Fruit fly (Drosophila melanogaster) whole organism, embryonic: Measurements from ENCODE around the gene CG5021.

Experiments
- Awh ChIP-seq: fragments of 200-800 bp; sonication (Bioruptor generic); IDR thresholded peaks from 2 replicates; pipeline ENCODE4, ENCODE4 v1.3.6; 2022; ENCODE audit warnings: missing biosample characterization, missing genetic modification characterization
- Blimp-1 ChIP-seq: fragments of 200-800 bp; sonication (Bioruptor generic); optimal IDR thresholded peaks from 3 replicates; lab custom pipeline; 2018; ENCODE audit warnings: missing biosample characterization, missing genetic modification characterization, mild to moderate bottlenecking, moderate library complexity, missing genetic modification reagents
- CG10209 ChIP-seq: fragments of 200-800 bp; sonication (Bioruptor generic); optimal IDR thresholded peaks from 3 replicates; lab custom pipeline; 2017; ENCODE audit warnings: missing biosample characterization, mild to moderate bottlenecking, missing genetic modification characterization, missing genetic modification reagents
- CG11093 ChIP-seq: fragments of 200-800 bp; sonication (Bioruptor generic); IDR thresholded peaks from 3 replicates; pipeline ENCODE4 v1.3.6; 2022; ENCODE audit warnings: missing biosample characterization, missing genetic modification characterization
- CG12236 ChIP-seq: fragments of 200-800 bp; sonication (Bioruptor generic); optimal IDR thresholded peaks from 2 replicates; lab custom pipeline; 2016; ENCODE audit warnings: missing biosample characterization, missing genetic modification characterization
- CG14441 ChIP-seq: fragments of 200-800 bp; sonication (Bioruptor generic); IDR thresholded peaks from 2 replicates; pipeline ENCODE4 v1.3.6; 2022; ENCODE audit warnings: missing biosample characterization, missing genetic modification characterization
- CG1529 ChIP-seq: fragments of 200-800 bp; sonication (Bioruptor generic); optimal IDR thresholded peaks from 3 replicates; lab custom pipeline; 2018; ENCODE audit warnings: missing biosample characterization, missing genetic modification characterization
- CG1602 ChIP-seq: fragments of 200-800 bp; sonication (Bioruptor generic); optimal IDR thresholded peaks from 3 replicates; lab custom pipeline; 2016; ENCODE audit warnings: missing biosample characterization, missing genetic modification characterization
- CG16815 ChIP-seq: fragments of 200-800 bp; sonication (Bioruptor generic); optimal IDR thresholded peaks from 3 replicates; lab custom pipeline; 2017; ENCODE audit warnings: missing biosample characterization, mild to moderate bottlenecking, missing genetic modification characterization
- CG17361 ChIP-seq: fragments of 200-800 bp; sonication (Bioruptor generic); IDR thresholded peaks from 3 replicates; pipeline ENCODE4 v1.3.6; 2022; ENCODE audit warnings: missing biosample characterization, missing genetic modification characterization
- CG17385 ChIP-seq: fragments of 200-800 bp; sonication (Bioruptor generic); optimal IDR thresholded peaks from 3 replicates; lab custom pipeline; 2018; ENCODE audit warnings: missing biosample characterization, mild to moderate bottlenecking, missing genetic modification characterization
- CG17912 ChIP-seq: fragments of 200-800 bp; sonication (Bioruptor generic); optimal IDR thresholded peaks from 2 replicates; lab custom pipeline; 2018; ENCODE audit warnings: missing biosample characterization, mild to moderate bottlenecking, missing genetic modification characterization
- CG2199 ChIP-seq: fragments of 200-800 bp; sonication (Bioruptor generic); IDR thresholded peaks from 3 replicates; pipeline ENCODE4 v1.3.6; 2022; ENCODE audit warnings: missing biosample characterization, missing genetic modification characterization
- CG2889 ChIP-seq: fragments of 200-800 bp; sonication (Bioruptor generic); IDR thresholded peaks from 3 replicates; pipeline ENCODE4 v1.3.6; 2022; ENCODE audit warnings: missing biosample characterization, missing genetic modification characterization
- CG3065 ChIP-seq: fragments of 200-800 bp; sonication (Bioruptor generic); optimal IDR thresholded peaks from 2 replicates; lab custom pipeline; 2016; ENCODE audit warnings: missing biosample characterization, missing genetic modification characterization
- CG31441 ChIP-seq: fragments of 200-800 bp; sonication (Bioruptor generic); IDR thresholded peaks from 2 replicates; pipeline ENCODE4 v1.3.6; 2022; ENCODE audit warnings: missing biosample characterization, missing genetic modification characterization
- CG3838 ChIP-seq: fragments of 200-800 bp; sonication (Bioruptor generic); optimal IDR thresholded peaks from 3 replicates; lab custom pipeline; 2016; ENCODE audit warnings: missing biosample characterization, missing genetic modification characterization
- CG3995 ChIP-seq: fragments of 200-800 bp; sonication (Bioruptor generic); optimal IDR thresholded peaks from 3 replicates; lab custom pipeline; 2016; ENCODE audit warnings: missing biosample characterization, missing genetic modification characterization
- CG4328 ChIP-seq: fragments of 200-800 bp; sonication (Bioruptor generic); optimal IDR thresholded peaks from 3 replicates; lab custom pipeline; 2017; ENCODE audit warnings: missing biosample characterization, missing genetic modification reagents, missing genetic modification characterization
- CG43689 ChIP-seq: fragments of 200-800 bp; sonication (Bioruptor generic); IDR thresholded peaks from 2 replicates; pipeline ENCODE4 v1.3.6; 2022; ENCODE audit warnings: missing biosample characterization, missing genetic modification characterization
- CG4617 ChIP-seq: fragments of 200-800 bp; sonication (Bioruptor generic); optimal IDR thresholded peaks from 3 replicates; lab custom pipeline; 2016; ENCODE audit warnings: missing biosample characterization, missing genetic modification characterization, borderline replicate concordance
- CG6791 ChIP-seq: fragments of 200-800 bp; sonication (Bioruptor generic); IDR thresholded peaks from 3 replicates; pipeline ENCODE4 v1.3.6; 2022; ENCODE audit warnings: missing biosample characterization, missing genetic modification characterization; ENCODE audit not compliant: partially characterized antibody
- CG7987 ChIP-seq: fragments of 200-800 bp; sonication (Bioruptor generic); optimal IDR thresholded peaks from 2 replicates; lab custom pipeline; 2018; ENCODE audit warnings: missing biosample characterization, mild to moderate bottlenecking, missing genetic modification characterization, moderate library complexity
- CG8281 ChIP-seq: fragments of 200-800 bp; sonication (Bioruptor generic); optimal IDR thresholded peaks from 2 replicates; lab custom pipeline; 2018; ENCODE audit warnings: missing biosample characterization, mild to moderate bottlenecking, missing genetic modification characterization, moderate library complexity
- CG8944 ChIP-seq: fragments of 200-800 bp; sonication (Bioruptor generic); optimal IDR thresholded peaks from 3 replicates; lab custom pipeline; 2016; ENCODE audit warnings: missing biosample characterization, missing genetic modification characterization
- D ChIP-seq, 2 experiments: fragments of 200-800 bp in 1 of 2; fragments of >200 bp in 1 of 2; sonication (Bioruptor generic) in 1 of 2; optimal IDR thresholded peaks; 2 replicates in 1 of 2; 3 replicates in 1 of 2; lab custom pipeline; 2017; ENCODE audit warnings: mild to moderate bottlenecking in 1 of 2, missing biosample characterization in 1 of 2, missing genetic modification characterization in 1 of 2, missing genetic modification reagents in 1 of 2
- Ets65A ChIP-seq: fragments of 200-800 bp; sonication (Bioruptor generic); peaks from one replicate; lab custom pipeline; 2016; ENCODE audit warnings: missing biosample characterization, missing genetic modification characterization
- Meics ChIP-seq: fragments of 200-800 bp; sonication (Bioruptor generic); optimal IDR thresholded peaks from 2 replicates; lab custom pipeline; 2017; ENCODE audit warnings: missing biosample characterization, mild to moderate bottlenecking, missing genetic modification characterization
- Sin3A ChIP-seq: fragments of >200 bp; optimal IDR thresholded peaks from 2 replicates; lab custom pipeline; 2018
- Vsx1 ChIP-seq: fragments of 200-800 bp; sonication (Bioruptor generic); optimal IDR thresholded peaks from 2 replicates; lab custom pipeline; 2017; ENCODE audit warnings: missing biosample characterization, mild to moderate bottlenecking, missing genetic modification characterization, missing genetic modification reagents
- al ChIP-seq: fragments of 200-800 bp; sonication (Bioruptor generic); IDR thresholded peaks from 2 replicates; pipeline ENCODE4 v1.3.6; 2022; ENCODE audit warnings: missing biosample characterization, missing genetic modification characterization
- bbx ChIP-seq: fragments of 200-800 bp; sonication (Bioruptor generic); IDR thresholded peaks from 2 replicates; pipeline ENCODE4 v1.3.6; 2022; ENCODE audit warnings: missing biosample characterization, missing genetic modification characterization; ENCODE audit not compliant: partially characterized antibody
- bowl ChIP-seq: fragments of 200-800 bp; sonication (Bioruptor generic); IDR thresholded peaks from 2 replicates; pipeline ENCODE4 v1.3.6; 2022; ENCODE audit warnings: missing biosample characterization, missing genetic modification characterization
- cad ChIP-seq: fragments of >200 bp; optimal IDR thresholded peaks from 2 replicates; lab custom pipeline; 2017; ENCODE audit warnings: missing biosample characterization, missing genetic modification characterization
- chif ChIP-seq, 2 experiments: fragments of 200-800 bp; sonication (Bioruptor generic); optimal IDR thresholded peaks; 3 replicates each; lab custom pipeline; 2016; ENCODE audit warnings: missing biosample characterization in 2 of 2, missing genetic modification characterization in 2 of 2
- corto ChIP-seq: fragments of 200-800 bp; sonication (Bioruptor generic); optimal IDR thresholded peaks from 2 replicates; lab custom pipeline; 2016; ENCODE audit warnings: missing biosample characterization, mild to moderate bottlenecking, missing genetic modification characterization, moderate library complexity
- croc ChIP-seq: fragments of 200-800 bp; sonication (Bioruptor generic); conservative IDR thresholded peaks from 3 replicates; pipeline ENCODE4 v1.3.6; 2022; ENCODE audit warnings: missing biosample characterization, missing genetic modification characterization
- crp ChIP-seq, 2 experiments: fragments of 200-800 bp; sonication (Bioruptor generic); optimal IDR thresholded peaks; 2 replicates in 1 of 2; 3 replicates in 1 of 2; lab custom pipeline; 2017; ENCODE audit warnings: missing biosample characterization in 2 of 2, missing genetic modification characterization in 2 of 2, mild to moderate bottlenecking in 1 of 2, moderate library complexity in 1 of 2
- dm ChIP-seq: fragments of 200-800 bp; sonication (Bioruptor generic); optimal IDR thresholded peaks from 3 replicates; lab custom pipeline; 2016; ENCODE audit warnings: missing biosample characterization, missing genetic modification characterization
- grn ChIP-seq: fragments of 200-800 bp; sonication (Bioruptor generic); optimal IDR thresholded peaks from 3 replicates; lab custom pipeline; 2017; ENCODE audit warnings: missing biosample characterization, missing genetic modification characterization
- jumu ChIP-seq: fragments of 200-800 bp; sonication (Bioruptor generic); optimal IDR thresholded peaks from 3 replicates; lab custom pipeline; 2016; ENCODE audit warnings: missing biosample characterization, missing genetic modification characterization
- ken ChIP-seq: fragments of 200-800 bp; sonication (Bioruptor generic); IDR thresholded peaks from 3 replicates; pipeline ENCODE4 v1.3.6; 2022; ENCODE audit warnings: missing biosample characterization, missing genetic modification characterization
- maf-S ChIP-seq: fragments of 200-800 bp; sonication (Bioruptor generic); optimal IDR thresholded peaks from 2 replicates; lab custom pipeline; 2016; ENCODE audit warnings: missing biosample characterization, missing genetic modification characterization
- pros ChIP-seq: fragments of 200-800 bp; sonication (Bioruptor generic); optimal IDR thresholded peaks from 3 replicates; lab custom pipeline; 2019; ENCODE audit warnings: missing biosample characterization, mild to moderate bottlenecking, missing genetic modification characterization, moderate library complexity
- run ChIP-seq: fragments of 200-800 bp; sonication (Bioruptor generic); optimal IDR thresholded peaks from 3 replicates; lab custom pipeline; 2018; ENCODE audit warnings: missing biosample characterization, mild to moderate bottlenecking, missing genetic modification characterization
- sens ChIP-seq: fragments of 200-800 bp; sonication (Bioruptor generic); peaks from one replicate; lab custom pipeline; 2016; ENCODE audit warnings: missing biosample characterization, missing genetic modification characterization
- sim ChIP-seq: fragments of 200-800 bp; sonication (Bioruptor generic); IDR thresholded peaks from 2 replicates; pipeline ENCODE4 v1.3.6; 2022; ENCODE audit warnings: missing biosample characterization, missing genetic modification characterization
- so ChIP-seq: fragments of 200-800 bp; sonication (Bioruptor generic); IDR thresholded peaks from 3 replicates; pipeline ENCODE4 v1.3.6; 2022; ENCODE audit warnings: missing biosample characterization, missing genetic modification characterization
- stwl ChIP-seq: fragments of 200-800 bp; sonication (Bioruptor generic); optimal IDR thresholded peaks from 3 replicates; lab custom pipeline; 2018; ENCODE audit warnings: missing biosample characterization, mild to moderate bottlenecking, missing genetic modification characterization, moderate library complexity
- wdn ChIP-seq: fragments of 200-800 bp; sonication (Bioruptor generic); IDR thresholded peaks from 2 replicates; pipeline ENCODE4 v1.3.6; 2022; ENCODE audit warnings: missing biosample characterization, missing genetic modification characterization
- zen ChIP-seq: fragments of 200-800 bp; sonication (Bioruptor generic); optimal IDR thresholded peaks from 3 replicates; lab custom pipeline; 2018; ENCODE audit warnings: missing biosample characterization, mild to moderate bottlenecking, missing genetic modification characterization, moderate library complexity

Gene CG5021

dm6 chr3L:8920710-8921109 is 45.9 kb upstream of the CG5021 start (continued):
- TF ChIP-seq CG12236 (GFP tag; lab: Kevin White, UChicago) (peak; percentile 20), CG2889 (GFP tag; lab: Robert Waterston, UW) (no peak; the same call in 2 of the 3 replicates), CG3065 (peak; percentile 41), croc (GFP tag; lab: Robert Waterston, UW) (peak; percentile 26; the same call in 2 of the 3 replicates), CG4617 (GFP tag; lab: Kevin White, UChicago) (peak; percentile 15), chif (GFP tag; optimal IDR thresholded peaks at IDR 0.05; lab: Kevin White, UChicago) (peak; percentile 10 to 57), Awh (GFP tag; lab: Robert Waterston, UW) (peak; percentile 78), Vsx1 (GFP tag; lab: Kevin White, UChicago) (no peak), jumu (GFP tag; lab: Kevin White, UChicago) (no peak), CG11093 (no peak; the same call in 2 of the 3 replicates), CG3995 (GFP tag; lab: Kevin White, UChicago) (peak; percentile 12), grn (GFP tag; lab: Kevin White, UChicago) (no peak), CG6791 (GFP tag; lab: Robert Waterston, UW) (no peak), corto (GFP tag; lab: Kevin White, UChicago) (no peak), CG4328 (peak; percentile 8), CG8281 (no peak), CG31441 (GFP tag; lab: Robert Waterston, UW) (peak; percentile 78), CG16815 (peak; percentile 9), pros (GFP tag; lab: Kevin White, UChicago) (no peak), CG10209 (GFP tag; lab: Kevin White, UChicago) (peak; percentile 60), so (GFP tag; lab: Robert Waterston, UW) (peak; percentile 75; the same call in 1 of the 3 replicates), al (GFP tag; lab: Robert Waterston, UW) (peak; percentile 64), Sin3A (lab: Kevin White, UChicago) (no peak), CG1529 (GFP tag; lab: Kevin White, UChicago) (peak; percentile 54), sens (GFP tag; lab: Kevin White, UChicago) (peak; percentile 93), CG43689 (GFP tag; lab: Robert Waterston, UW) (peak; percentile 49), zen (no peak), CG3838 (GFP tag; lab: Kevin White, UChicago) (no peak), maf-S (GFP tag; lab: Kevin White, UChicago) (peak; percentile 0), CG14441 (GFP tag; lab: Robert Waterston, UW) (peak; percentile 71), sim (GFP tag; lab: Robert Waterston, UW) (no peak), CG17361 (GFP tag; lab: Robert Waterston, UW) (peak; percentile 57; the same call in 2 of the 3 replicates), wdn (GFP tag; lab: Robert Waterston, UW) (peak; percentile 62; the same call in 1 of the 2 replicates), CG17385 (peak; percentile 59), run (tag; lab: Kevin White, UChicago) (peak; percentile 59), dm (GFP tag; lab: Kevin White, UChicago) (no peak), Meics (GFP tag; lab: Kevin White, UChicago) (peak; percentile 71), CG8944 (GFP tag; lab: Kevin White, UChicago) (no peak), Blimp-1 (GFP tag; lab: Kevin White, UChicago) (peak; percentile 65), bbx (GFP tag; lab: Robert Waterston, UW) (no peak), stwl (no peak), CG2199 (GFP tag; lab: Robert Waterston, UW) (no peak), CG17912 (no peak), crp (GFP tag; optimal IDR thresholded peaks at IDR 0.05; lab: Kevin White, UChicago) (no peak), bowl (GFP tag; lab: Robert Waterston, UW) (0 out of 2 replicates have a peak, but pooled peaks have one; percentile 50), Ets65A (GFP tag; lab: Kevin White, UChicago) (no peak), D (optimal IDR thresholded peaks at IDR 0.05; lab: Kevin White, UChicago) (no peak), D (GFP tag; optimal IDR thresholded peaks at IDR 0.05; lab: Kevin White, UChicago) (peak; percentile 29), cad (GFP tag; lab: Kevin White, UChicago) (no peak), CG7987 (GFP tag; lab: Kevin White, UChicago) (no peak), ken (GFP tag; lab: Robert Waterston, UW) (peak; percentile 55; the same call in 1 of the 3 replicates), CG1602 (GFP tag; lab: Kevin White, UChicago) (peak; percentile 37)
